Fruit fly (Drosophila melanogaster) whole organism, embryonic: ENCODE data around the gene Mul1.

Source experiments
- Antp ChIP-seq: fragments of 200-800 bp; sonication (Bioruptor generic); optimal IDR thresholded peaks from 3 replicates; lab custom pipeline; 2016; ENCODE audit warnings: missing biosample characterization, missing genetic modification characterization
- CG10274 ChIP-seq: fragments of 200-800 bp; sonication (Bioruptor generic); optimal IDR thresholded peaks from 3 replicates; lab custom pipeline; 2017; ENCODE audit warnings: missing biosample characterization, mild to moderate bottlenecking, missing genetic modification characterization
- CG12299 ChIP-seq: fragments of 200-800 bp; sonication (Bioruptor generic); optimal IDR thresholded peaks from 2 replicates; lab custom pipeline; 2018; ENCODE audit warnings: missing biosample characterization, mild to moderate bottlenecking, missing genetic modification characterization
- CG15011 ChIP-seq: fragments of 200-800 bp; sonication (Bioruptor generic); optimal IDR thresholded peaks from 3 replicates; lab custom pipeline; 2018; ENCODE audit warnings: missing biosample characterization, mild to moderate bottlenecking, missing genetic modification characterization
- CG17359 ChIP-seq: fragments of 200-800 bp; sonication (Bioruptor generic); optimal IDR thresholded peaks from 3 replicates; lab custom pipeline; 2018; ENCODE audit warnings: missing biosample characterization, mild to moderate bottlenecking, missing genetic modification characterization, moderate library complexity
- CG17829 ChIP-seq: fragments of 200-800 bp; optimal IDR thresholded peaks from 2 replicates; lab custom pipeline; 2019; ENCODE audit warnings: missing biosample characterization, mild to moderate bottlenecking, missing genetic modification characterization, moderate library complexity
- CG18262 ChIP-seq: fragments of 200-800 bp; optimal IDR thresholded peaks from 3 replicates; lab custom pipeline; 2019; ENCODE audit warnings: missing biosample characterization, mild to moderate bottlenecking, missing genetic modification characterization, moderate library complexity
- CG18476 ChIP-seq: fragments of 200-800 bp; sonication (Bioruptor generic); optimal IDR thresholded peaks from 2 replicates; lab custom pipeline; 2016; ENCODE audit warnings: missing biosample characterization, mild to moderate bottlenecking, missing genetic modification characterization
- CG2129 ChIP-seq: fragments of 200-800 bp; sonication (Bioruptor generic); IDR thresholded peaks from 2 replicates; pipeline ENCODE4 v1.3.6; 2022; ENCODE audit warnings: missing biosample characterization, missing genetic modification characterization; ENCODE audit not compliant: partially characterized antibody
- CG30403 ChIP-seq: fragments of 200-800 bp; sonication (Bioruptor generic); optimal IDR thresholded peaks from 3 replicates; lab custom pipeline; 2016; ENCODE audit warnings: missing biosample characterization, missing genetic modification characterization
- CG3163 ChIP-seq: fragments of 200-800 bp; sonication (Bioruptor generic); optimal IDR thresholded peaks from 3 replicates; lab custom pipeline; 2016; ENCODE audit warnings: missing biosample characterization, missing genetic modification characterization
- CG4854 ChIP-seq: fragments of 200-800 bp; sonication (Bioruptor generic); optimal IDR thresholded peaks from 2 replicates; lab custom pipeline; 2016; ENCODE audit warnings: missing biosample characterization, missing genetic modification characterization, inconsistent platforms
- CG6272 ChIP-seq: fragments of 200-800 bp; sonication (Bioruptor generic); IDR thresholded peaks from 2 replicates; pipeline ENCODE4 v1.3.6; 2022; ENCODE audit warnings: missing biosample characterization, missing genetic modification characterization
- CG7928 ChIP-seq: fragments of 200-800 bp; sonication (Bioruptor generic); optimal IDR thresholded peaks from 2 replicates; lab custom pipeline; 2017; ENCODE audit warnings: missing biosample characterization, mild to moderate bottlenecking, missing genetic modification characterization
- CG7987 ChIP-seq: fragments of 200-800 bp; sonication (Bioruptor generic); optimal IDR thresholded peaks from 2 replicates; lab custom pipeline; 2018; ENCODE audit warnings: missing biosample characterization, mild to moderate bottlenecking, missing genetic modification characterization, moderate library complexity
- CG8281 ChIP-seq: fragments of 200-800 bp; sonication (Bioruptor generic); optimal IDR thresholded peaks from 2 replicates; lab custom pipeline; 2018; ENCODE audit warnings: missing biosample characterization, mild to moderate bottlenecking, missing genetic modification characterization, moderate library complexity
- CG9609 ChIP-seq: fragments of 200-800 bp; sonication (Bioruptor generic); optimal IDR thresholded peaks from 3 replicates; lab custom pipeline; 2016; ENCODE audit warnings: missing biosample characterization, missing genetic modification characterization
- CG9932 ChIP-seq: fragments of 200-800 bp; sonication (Bioruptor generic); IDR thresholded peaks from 2 replicates; pipeline ENCODE4 v1.3.6; 2022; ENCODE audit warnings: missing biosample characterization, missing genetic modification characterization
- E2f2 ChIP-seq: fragments of 200-800 bp; sonication (Bioruptor generic); IDR thresholded peaks from 2 replicates; pipeline ENCODE4 v1.3.6; 2022; ENCODE audit warnings: missing biosample characterization, missing genetic modification characterization
- Ets97D ChIP-seq: fragments of 200-800 bp; sonication (Bioruptor generic); optimal IDR thresholded peaks from 3 replicates; lab custom pipeline; 2016; ENCODE audit warnings: missing biosample characterization, missing genetic modification characterization
- H15 ChIP-seq: fragments of 200-800 bp; sonication (Bioruptor generic); IDR thresholded peaks from 3 replicates; pipeline ENCODE4 v1.3.6; 2022; ENCODE audit warnings: missing biosample characterization, missing genetic modification characterization
- Hmr ChIP-seq: fragments of 200-800 bp; sonication (Bioruptor generic); optimal IDR thresholded peaks from 3 replicates; lab custom pipeline; 2017; ENCODE audit warnings: mild to moderate bottlenecking, missing biosample characterization, missing genetic modification reagents, missing genetic modification characterization
- Hr78 ChIP-seq, 2 experiments: fragments of 200-800 bp in 1 of 2; fragments of >200 bp in 1 of 2; sonication (Bioruptor generic) in 1 of 2; optimal IDR thresholded peaks; 2 replicates each; lab custom pipeline; 2017 to 2019; ENCODE audit warnings: missing biosample characterization in 2 of 2, missing genetic modification characterization in 2 of 2, mild to moderate bottlenecking in 1 of 2, moderate library complexity in 1 of 2
- Hsf ChIP-seq: fragments of 200-800 bp; sonication (Bioruptor generic); optimal IDR thresholded peaks from 3 replicates; lab custom pipeline; 2016; ENCODE audit warnings: missing biosample characterization, missing genetic modification characterization
- MTF-1 ChIP-seq: fragments of 200-800 bp; sonication (Bioruptor generic); optimal IDR thresholded peaks from 2 replicates; lab custom pipeline; 2018; ENCODE audit warnings: missing biosample characterization, mild to moderate bottlenecking, missing genetic modification characterization, borderline replicate concordance
- Mad ChIP-seq: fragments of 200-800 bp; sonication (Bioruptor generic); optimal IDR thresholded peaks from 2 replicates; lab custom pipeline; 2016; ENCODE audit warnings: missing biosample characterization, missing genetic modification characterization
- Mrtf ChIP-seq: fragments of 200-800 bp; sonication (Bioruptor generic); IDR thresholded peaks from 3 replicates; pipeline ENCODE4 v1.3.6; 2022; ENCODE audit warnings: missing biosample characterization, missing genetic modification characterization
- NfI ChIP-seq: fragments of 200-800 bp; sonication (Bioruptor generic); optimal IDR thresholded peaks from 3 replicates; lab custom pipeline; 2018; ENCODE audit warnings: missing biosample characterization, mild to moderate bottlenecking, missing genetic modification characterization, moderate library complexity
- Sin3A ChIP-seq: fragments of >200 bp; optimal IDR thresholded peaks from 2 replicates; lab custom pipeline; 2018
- Six4 ChIP-seq: fragments of 200-800 bp; sonication (Bioruptor generic); optimal IDR thresholded peaks from 2 replicates; lab custom pipeline; 2016; ENCODE audit warnings: missing biosample characterization, missing genetic modification characterization
- Spps ChIP-seq: fragments of 200-800 bp; sonication (Bioruptor generic); optimal IDR thresholded peaks from 2 replicates; lab custom pipeline; 2018; ENCODE audit warnings: missing biosample characterization, mild to moderate bottlenecking, missing genetic modification characterization
- Usf ChIP-seq: fragments of 200-800 bp; sonication (Bioruptor generic); optimal IDR thresholded peaks from 2 replicates; lab custom pipeline; 2017; ENCODE audit warnings: missing genotype, missing biosample characterization, missing genetic modification characterization
- Xrp1 ChIP-seq: fragments of 200-800 bp; sonication (Bioruptor generic); IDR thresholded peaks from 2 replicates; pipeline ENCODE4 v1.3.6; 2022; ENCODE audit warnings: missing biosample characterization, missing genetic modification characterization
- YL-1 ChIP-seq: fragments of 200-800 bp; sonication (Bioruptor generic); optimal IDR thresholded peaks from 3 replicates; lab custom pipeline; 2017; ENCODE audit warnings: missing biosample characterization, mild to moderate bottlenecking, missing genetic modification characterization
- aop ChIP-seq: fragments of 200-800 bp; sonication (Bioruptor generic); IDR thresholded peaks from 2 replicates; pipeline ENCODE4 v1.3.6; 2022; ENCODE audit warnings: missing biosample characterization, missing genetic modification characterization
- ato ChIP-seq: fragments of 200-800 bp; sonication (Bioruptor generic); IDR thresholded peaks from 2 replicates; pipeline ENCODE4 v1.3.6; 2022; ENCODE audit warnings: missing biosample characterization, missing genetic modification characterization; ENCODE audit not compliant: partially characterized antibody
- az2 ChIP-seq: fragments of 200-800 bp; sonication (Bioruptor generic); optimal IDR thresholded peaks from 3 replicates; lab custom pipeline; 2016; ENCODE audit warnings: missing biosample characterization, missing genetic modification characterization
- bbx ChIP-seq: fragments of 200-800 bp; sonication (Bioruptor generic); IDR thresholded peaks from 2 replicates; pipeline ENCODE4 v1.3.6; 2022; ENCODE audit warnings: missing biosample characterization, missing genetic modification characterization; ENCODE audit not compliant: partially characterized antibody
- bsh ChIP-seq, 2 experiments: fragments of 200-800 bp; sonication (Bioruptor generic); optimal IDR thresholded peaks; 2 replicates each; lab custom pipeline; 2017 to 2018; ENCODE audit warnings: mild to moderate bottlenecking in 2 of 2, missing biosample characterization in 2 of 2, missing genetic modification characterization in 2 of 2, moderate library complexity in 1 of 2
- ci ChIP-seq: fragments of 200-800 bp; sonication (Bioruptor generic); IDR thresholded peaks from 3 replicates; pipeline ENCODE4 v1.3.6; 2022; ENCODE audit warnings: missing biosample characterization, missing genetic modification characterization
- dm ChIP-seq: fragments of 200-800 bp; sonication (Bioruptor generic); optimal IDR thresholded peaks from 3 replicates; lab custom pipeline; 2016; ENCODE audit warnings: missing biosample characterization, missing genetic modification characterization
- fd96Cb ChIP-seq: fragments of 200-800 bp; sonication (Bioruptor generic); optimal IDR thresholded peaks from 2 replicates; lab custom pipeline; 2018; ENCODE audit warnings: missing biosample characterization, mild to moderate bottlenecking, missing genetic modification characterization, moderate library complexity
- her ChIP-seq: fragments of 200-800 bp; sonication (Bioruptor generic); optimal IDR thresholded peaks from 2 replicates; lab custom pipeline; 2016; ENCODE audit warnings: missing biosample characterization, missing genetic modification characterization
- hth ChIP-seq: fragments of >200 bp; optimal IDR thresholded peaks from 2 replicates; lab custom pipeline; 2017; ENCODE audit warnings: inconsistent platforms
- jigr1 ChIP-seq: fragments of 200-800 bp; sonication (Bioruptor generic); IDR thresholded peaks from 3 replicates; pipeline ENCODE4 v1.3.6; 2022; ENCODE audit warnings: missing biosample characterization, missing genetic modification characterization
- klu ChIP-seq: fragments of 200-800 bp; sonication (Bioruptor generic); IDR thresholded peaks from 2 replicates; pipeline ENCODE4 v1.3.6; 2022; ENCODE audit warnings: missing biosample characterization, missing genetic modification characterization
- pb ChIP-seq: fragments of 200-800 bp; sonication (Bioruptor generic); optimal IDR thresholded peaks from 3 replicates; lab custom pipeline; 2016; ENCODE audit warnings: missing biosample characterization, missing genetic modification characterization
- ro ChIP-seq: fragments of 200-800 bp; sonication (Bioruptor generic); IDR thresholded peaks from 2 replicates; pipeline ENCODE4 v1.3.6; 2022; ENCODE audit warnings: missing biosample characterization, missing genetic modification characterization
- sug ChIP-seq: fragments of 200-800 bp; optimal IDR thresholded peaks from 2 replicates; lab custom pipeline; 2019; ENCODE audit warnings: missing biosample characterization, mild to moderate bottlenecking, missing genetic modification characterization, moderate library complexity
- trh ChIP-seq: fragments of 200-800 bp; sonication (Bioruptor generic); optimal IDR thresholded peaks from 2 replicates; lab custom pipeline; 2016; ENCODE audit warnings: missing biosample characterization, missing genetic modification characterization
- vfl ChIP-seq: fragments of 200-800 bp; sonication (Bioruptor generic); optimal IDR thresholded peaks from 2 replicates; lab custom pipeline; 2016; ENCODE audit warnings: missing biosample characterization, missing genetic modification characterization
- wor ChIP-seq: fragments of 200-800 bp; sonication (Bioruptor generic); IDR thresholded peaks from 2 replicates; pipeline ENCODE4 v1.3.6; 2022; ENCODE audit warnings: missing biosample characterization, missing genetic modification characterization

Mul1 gene

dm6 chr3L:3983466-3983946, 37.8 kb upstream of the Mul1 start, which contains the start of gene scrt (continued):
- TF ChIP-seq fd96Cb (tag; lab: Kevin White, UChicago) (peak; percentile 25), CG30403 (GFP tag; lab: Kevin White, UChicago) (no peak), dm (no peak), NfI (GFP tag; lab: Kevin White, UChicago) (no peak), bbx (GFP tag; lab: Robert Waterston, UW) (no peak; the same call in 1 of the 2 replicates), Usf (GFP tag; lab: Kevin White, UChicago) (no peak), CG18476 (no peak), E2f2 (peak; percentile 15; the same call in 1 of the 2 replicates), CG17829 (tag; lab: Kevin White, UChicago) (peak; percentile 66), CG17359 (tag; lab: Kevin White, UChicago) (peak; percentile 12), trh (GFP tag; lab: Kevin White, UChicago) (no peak), CG7928 (GFP tag; lab: Kevin White, UChicago) (no peak), ato (GFP tag; lab: Robert Waterston, UW) (no peak), Mad (no peak), CG9609 (peak; percentile 21), Six4 (GFP tag; lab: Kevin White, UChicago) (no peak), CG7987 (GFP tag; lab: Kevin White, UChicago) (no peak), Hmr (GFP tag; lab: Kevin White, UChicago) (peak; percentile 66), Antp (peak; percentile 4), jigr1 (GFP tag; lab: Robert Waterston, UW) (no peak), H15 (GFP tag; lab: Robert Waterston, UW) (0 out of 3 replicates have a peak, but pooled peaks have one; percentile 47), Hr78 (GFP tag; optimal IDR thresholded peaks at IDR 0.05; lab: Kevin White, UChicago) (no peak), CG9932 (GFP tag; lab: Robert Waterston, UW) (no peak), Sin3A (lab: Kevin White, UChicago) (no peak), ci (GFP tag; lab: Robert Waterston, UW) (peak; percentile 55; the same call in 1 of the 3 replicates), CG18262 (tag; lab: Kevin White, UChicago) (peak; percentile 62), ro (GFP tag; lab: Robert Waterston, UW) (no peak), Hsf (peak; percentile 51), CG12299 (tag; lab: Kevin White, UChicago) (no peak), sug (tag; lab: Kevin White, UChicago) (no peak), CG2129 (GFP tag; lab: Robert Waterston, UW) (no peak), CG10274 (GFP tag; lab: Kevin White, UChicago) (no peak), CG3163 (GFP tag; lab: Kevin White, UChicago) (peak; percentile 7), YL-1 (GFP tag; lab: Kevin White, UChicago) (no peak), wor (GFP tag; lab: Robert Waterston, UW) (0 out of 2 replicates have a peak, but pooled peaks have one; percentile 17), pb (GFP tag; lab: Kevin White, UChicago) (no peak), hth (lab: Kevin White, UChicago) (no peak), aop (GFP tag; lab: Robert Waterston, UW) (no peak), bsh (GFP tag; optimal IDR thresholded peaks at IDR 0.05; lab: Kevin White, UChicago) (peak in 1 of 2 experiments; percentile 63), Xrp1 (GFP tag; lab: Robert Waterston, UW) (peak; percentile 80; the same call in 1 of the 2 replicates), CG4854 (GFP tag; lab: Kevin White, UChicago) (no peak), her (GFP tag; lab: Kevin White, UChicago) (no peak), CG8281 (tag; lab: Kevin White, UChicago) (no peak), Spps (no peak), MTF-1 (GFP tag; lab: Kevin White, UChicago) (no peak), vfl (GFP tag; lab: Kevin White, UChicago) (no peak), CG15011 (no peak), az2 (GFP tag; lab: Kevin White, UChicago) (no peak), Mrtf (GFP tag; lab: Robert Waterston, UW) (no peak), CG6272 (no peak), Ets97D (GFP tag; lab: Kevin White, UChicago) (peak; percentile 21), klu (no peak)
